Fruit fly (Drosophila melanogaster): ENCODE measurements around the gene Tdh.

Gene Tdh

DNA sequence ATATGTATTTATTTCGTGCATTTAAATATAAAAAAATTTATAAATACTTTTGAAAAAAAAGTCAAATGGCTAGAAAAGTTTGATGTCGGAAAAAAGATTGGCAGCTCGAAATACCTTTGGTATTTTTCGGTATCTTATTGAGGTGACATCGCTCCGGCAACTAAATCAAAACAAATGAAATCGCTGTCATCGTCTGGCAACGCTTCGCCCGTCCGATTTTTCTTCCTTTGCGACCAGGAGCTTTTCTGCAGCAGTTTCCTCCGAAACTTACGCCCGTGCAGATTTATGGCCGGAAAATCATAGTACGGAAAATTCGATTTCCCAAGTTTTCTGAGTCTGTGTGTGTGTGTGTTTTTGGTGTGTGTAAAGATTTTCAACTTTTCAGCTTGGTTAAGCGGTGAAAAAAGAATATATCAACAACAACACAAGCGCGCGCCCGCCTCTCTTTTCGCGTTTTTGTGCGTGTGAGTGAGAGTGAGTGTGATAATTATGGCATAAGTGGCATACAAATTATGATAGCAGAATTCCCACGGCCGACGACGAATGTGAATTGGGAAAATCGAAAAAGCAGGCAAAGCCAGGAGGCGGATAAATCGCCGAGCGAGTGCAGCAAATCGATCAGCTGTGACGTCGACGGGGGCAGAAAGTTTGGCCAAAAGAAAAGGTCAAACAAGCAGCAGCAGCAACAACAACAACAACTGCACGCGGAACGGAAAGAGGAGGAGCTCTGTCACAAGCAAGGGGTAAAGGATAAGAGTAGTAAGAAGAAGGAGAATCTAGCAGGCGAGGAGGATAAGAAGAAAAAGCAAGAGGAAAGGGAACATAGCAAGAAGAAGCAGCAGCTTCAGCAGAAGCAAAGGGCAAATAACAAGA, 30.6 kb downstream of the Tdh start, which contains the start of gene CG32425 (continued):
- TF ChIP-seq Hr3 (GFP tag; optimal IDR thresholded peaks at IDR 0.05) = no peak
- TF ChIP-seq CG14050 (GFP tag; IDR thresholded peaks at IDR 0.05) = no peak
- TF ChIP-seq CG7987 (GFP tag; optimal IDR thresholded peaks at IDR 0.05) = no peak
- no peak for TF ChIP-seq Aef1 (GFP tag; IDR thresholded peaks at IDR 0.05)
- peak; percentile 81 for TF ChIP-seq stwl (tag; optimal IDR thresholded peaks at IDR 0.05)
- TF ChIP-seq CG2712 (tag; optimal IDR thresholded peaks at IDR 0.05) = peak; percentile 23
- no peak for TF ChIP-seq Bdp1 (GFP tag; optimal IDR thresholded peaks at IDR 0.05)
- TF ChIP-seq disco-r (GFP tag; optimal IDR thresholded peaks at IDR 0.05) = no peak
- TF ChIP-seq sim (GFP tag; IDR thresholded peaks at IDR 0.05) = no peak
- no peak for TF ChIP-seq Deaf1 (tag; optimal IDR thresholded peaks at IDR 0.05)
- TF ChIP-seq oc (tag; optimal IDR thresholded peaks at IDR 0.05) = no peak
- no peak for TF ChIP-seq Sin3A (optimal IDR thresholded peaks at IDR 0.05)
- TF ChIP-seq pb (GFP tag; optimal IDR thresholded peaks at IDR 0.05) = no peak
- no peak for TF ChIP-seq wdn (GFP tag; IDR thresholded peaks at IDR 0.05)
- TF ChIP-seq bigmax (GFP tag; optimal IDR thresholded peaks at IDR 0.05) = peak; percentile 27
- TF ChIP-seq CG2889 (GFP tag; IDR thresholded peaks at IDR 0.05) = no peak
- no peak for TF ChIP-seq CG1529 (GFP tag; optimal IDR thresholded peaks at IDR 0.05)
- TF ChIP-seq gt (GFP tag; IDR thresholded peaks at IDR 0.05) = no peak
- TF ChIP-seq Lim3 (GFP tag; IDR thresholded peaks at IDR 0.05) = no peak
- TF ChIP-seq shn (GFP tag; optimal IDR thresholded peaks at IDR 0.05) = no peak
- no peak for TF ChIP-seq h (optimal IDR thresholded peaks at IDR 0.05)
- TF ChIP-seq CG6175 (GFP tag; IDR thresholded peaks at IDR 0.05) = no peak
- no peak for TF ChIP-seq CG1647 (GFP tag; optimal IDR thresholded peaks at IDR 0.05)
- TF ChIP-seq lbe (GFP tag; optimal IDR thresholded peaks at IDR 0.05) = no peak
- peak; percentile 91 for TF ChIP-seq CG15514 (GFP tag; optimal IDR thresholded peaks at IDR 0.05)
- no peak for TF ChIP-seq CG3838 (GFP tag; optimal IDR thresholded peaks at IDR 0.05)
- no peak for TF ChIP-seq CG6813 (GFP tag; optimal IDR thresholded peaks at IDR 0.05)
- TF ChIP-seq az2 (GFP tag; optimal IDR thresholded peaks at IDR 0.05) = peak; percentile 11
- no peak for TF ChIP-seq crp (GFP tag; optimal IDR thresholded peaks at IDR 0.05)
- TF ChIP-seq CG4424 (GFP tag; optimal IDR thresholded peaks at IDR 0.05) = no peak
- no peak for TF ChIP-seq Oaz (GFP tag; IDR thresholded peaks at IDR 0.05)
- no peak for TF ChIP-seq repo (GFP tag; optimal IDR thresholded peaks at IDR 0.05)
- no peak for TF ChIP-seq CG10431 (GFP tag; optimal IDR thresholded peaks at IDR 0.05)
- peak; percentile 39 for TF ChIP-seq lab (GFP tag; optimal IDR thresholded peaks at IDR 0.05)
- TF ChIP-seq da (GFP tag; optimal IDR thresholded peaks at IDR 0.05) = no peak
- no peak for TF ChIP-seq CG32532 (GFP tag; IDR thresholded peaks at IDR 0.05)
- TF ChIP-seq B-H1 (GFP tag; IDR thresholded peaks at IDR 0.05) = no peak
- no peak for TF ChIP-seq amos (GFP tag; IDR thresholded peaks at IDR 0.05; ENCODE audit: partially characterized antibody)
- no peak for TF ChIP-seq crc (GFP tag; optimal IDR thresholded peaks at IDR 0.05)
- peak; percentile 68 for TF ChIP-seq row (GFP tag; IDR thresholded peaks at IDR 0.05)
- no peak for TF ChIP-seq BtbVII (GFP tag; optimal IDR thresholded peaks at IDR 0.05)
- peak; percentile 34 for TF ChIP-seq CG33213 (GFP tag; optimal IDR thresholded peaks at IDR 0.05)
- TF ChIP-seq luna (GFP tag; optimal IDR thresholded peaks at IDR 0.05) = no peak
- no peak for TF ChIP-seq CG2129 (GFP tag; IDR thresholded peaks at IDR 0.05; ENCODE audit: partially characterized antibody)
- TF ChIP-seq CG11723 (GFP tag; optimal IDR thresholded peaks at IDR 0.05) = no peak
- TF ChIP-seq CG4360 (GFP tag; IDR thresholded peaks at IDR 0.05) = no peak
- no peak for TF ChIP-seq NC2α (GFP tag; optimal IDR thresholded peaks at IDR 0.05)
- no peak for TF ChIP-seq D (optimal IDR thresholded peaks at IDR 0.05)
- no peak for TF ChIP-seq D (GFP tag; optimal IDR thresholded peaks at IDR 0.05)
- TF ChIP-seq CG6854 (GFP tag; optimal IDR thresholded peaks at IDR 0.05) = no peak
- no peak for TF ChIP-seq slou (GFP tag; optimal IDR thresholded peaks at IDR 0.05)
- TF ChIP-seq vfl (GFP tag; optimal IDR thresholded peaks at IDR 0.05) = no peak
